Fruit fly (Drosophila melanogaster): ENCODE measurements around the gene Nepl17.

The Nepl17 gene

DNA sequence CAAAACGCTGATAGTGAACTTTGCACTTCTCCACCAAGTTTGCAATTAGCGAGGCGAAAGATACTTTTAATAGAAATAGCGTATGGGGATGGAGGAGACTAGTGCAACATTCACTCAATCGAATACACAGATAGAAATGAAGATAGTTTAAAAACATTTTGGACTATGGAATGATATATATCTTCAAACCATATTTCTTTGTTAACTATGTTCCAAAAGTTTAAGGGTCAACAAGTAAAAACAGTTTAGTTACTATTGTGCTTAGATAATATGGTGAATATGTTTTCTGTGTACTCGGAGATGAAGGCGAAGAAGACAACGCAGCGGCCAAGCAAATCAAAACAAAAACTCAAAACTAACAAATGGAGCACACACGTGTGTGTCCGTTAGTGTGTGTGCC is 31.5 kb downstream of the Nepl17 start (continued):
- TF ChIP-seq jumu (GFP tag; optimal IDR thresholded peaks at IDR 0.05) (peak; percentile 21), lilli (GFP tag; optimal IDR thresholded peaks at IDR 0.05) (no peak), mirr (GFP tag; optimal IDR thresholded peaks at IDR 0.05) (no peak), phol (tag; optimal IDR thresholded peaks at IDR 0.05) (peak; percentile 69), sna (GFP tag; IDR thresholded peaks at IDR 0.05; ENCODE audit: partially characterized antibody) (no peak), CG30403 (GFP tag; optimal IDR thresholded peaks at IDR 0.05) (peak; percentile 6), Oli (tag; optimal IDR thresholded peaks at IDR 0.05) (peak; percentile 59), CG3163 (GFP tag; optimal IDR thresholded peaks at IDR 0.05) (no peak), NC2α (GFP tag; optimal IDR thresholded peaks at IDR 0.05) (no peak), MBD-R2 (GFP tag; IDR thresholded peaks at IDR 0.05) (no peak), CG10431 (GFP tag; optimal IDR thresholded peaks at IDR 0.05) (no peak), CG7372 (GFP tag; IDR thresholded peaks at IDR 0.05) (peak; percentile 45), prd (optimal IDR thresholded peaks at IDR 0.05) (no peak), prd (GFP tag; IDR thresholded peaks at IDR 0.05) (peak; percentile 65), CG4820 (GFP tag; optimal IDR thresholded peaks at IDR 0.05) (peak; percentile 15), CG8478 (optimal IDR thresholded peaks at IDR 0.05) (no peak), CG12155 (GFP tag; optimal IDR thresholded peaks at IDR 0.05) (no peak), usp (GFP tag; optimal IDR thresholded peaks at IDR 0.05) (no peak), Gug (GFP tag; IDR thresholded peaks at IDR 0.05) (no peak), Sox100B (GFP tag; optimal IDR thresholded peaks at IDR 0.05) (peak; percentile 26), az2 (GFP tag; optimal IDR thresholded peaks at IDR 0.05) (peak; percentile 25), Hr78 (GFP tag; optimal IDR thresholded peaks at IDR 0.05) (no peak), CG8765 (GFP tag; IDR thresholded peaks at IDR 0.05) (no peak), MTF-1 (GFP tag; optimal IDR thresholded peaks at IDR 0.05; ENCODE audit: borderline replicate concordance) (no peak), Opbp (GFP tag; IDR thresholded peaks at IDR 0.05; ENCODE audit: partially characterized antibody) (no peak), Dek (tag; optimal IDR thresholded peaks at IDR 0.05) (no peak), Tbp (GFP tag; optimal IDR thresholded peaks at IDR 0.05) (no peak), shn (GFP tag; optimal IDR thresholded peaks at IDR 0.05) (no peak), grau (tag; optimal IDR thresholded peaks at IDR 0.05) (peak; percentile 44), pros (GFP tag; optimal IDR thresholded peaks at IDR 0.05) (no peak), CG11560 (tag; IDR thresholded peaks at IDR 0.05) (no peak), jigr1 (GFP tag; IDR thresholded peaks at IDR 0.05) (peak; percentile 42; the same call in 2 of the 3 replicates), lov (optimal IDR thresholded peaks at IDR 0.05) (no peak), lov (GFP tag; IDR thresholded peaks at IDR 0.05) (no peak), vvl (GFP tag; IDR thresholded peaks at IDR 0.05) (peak; percentile 70), ems (GFP tag; optimal IDR thresholded peaks at IDR 0.05) (no peak), CG11093 (GFP tag; IDR thresholded peaks at IDR 0.05) (peak; percentile 58; the same call in 2 of the 3 replicates), row (GFP tag; IDR thresholded peaks at IDR 0.05) (peak; percentile 62), Taf1 (GFP tag; IDR thresholded peaks at IDR 0.05) (no peak), ash1 (GFP tag; optimal IDR thresholded peaks at IDR 0.05) (no peak), CG4404 (GFP tag; IDR thresholded peaks at IDR 0.05) (no peak), CG11398 (GFP tag; optimal IDR thresholded peaks at IDR 0.05) (no peak), CG12236 (GFP tag; optimal IDR thresholded peaks at IDR 0.05) (no peak), ranshi (GFP tag; IDR thresholded peaks at IDR 0.05) (peak; percentile 59; the same call in 1 of the 2 replicates), Dbx (GFP tag; IDR thresholded peaks at IDR 0.05) (no peak), CG10543 (GFP tag; optimal IDR thresholded peaks at IDR 0.05) (no peak), CG15269 (tag; optimal IDR thresholded peaks at IDR 0.05) (peak; percentile 59), wek (GFP tag; optimal IDR thresholded peaks at IDR 0.05) (no peak), CG34224 (GFP tag; IDR thresholded peaks at IDR 0.05; ENCODE audit: partially characterized antibody) (no peak), CG17912 (GFP tag; optimal IDR thresholded peaks at IDR 0.05) (no peak), slp2 (GFP tag; optimal IDR thresholded peaks at IDR 0.05) (no peak), sug (tag; optimal IDR thresholded peaks at IDR 0.05) (no peak), Eip74EF (GFP tag; optimal IDR thresholded peaks at IDR 0.05) (no peak)
